Fruit fly (Drosophila melanogaster) whole organism, embryonic: ENCODE results near the gene RpS15Aa.

Experiments used
- ATbp ChIP-seq: fragments of 200-800 bp; sonication (Bioruptor generic); optimal IDR thresholded peaks from 2 replicates; lab custom pipeline; 2017; ENCODE audit warnings: missing biosample characterization, mild to moderate bottlenecking, missing genetic modification characterization, missing genetic modification reagents
- Asciz ChIP-seq: fragments of 200-800 bp; sonication (Bioruptor generic); optimal IDR thresholded peaks from 2 replicates; lab custom pipeline; 2017; ENCODE audit warnings: missing biosample characterization, mild to moderate bottlenecking, missing genetic modification characterization, missing genetic modification reagents
- Atf-2 ChIP-seq: fragments of 200-800 bp; sonication (Bioruptor generic); optimal IDR thresholded peaks from 2 replicates; lab custom pipeline; 2016; ENCODE audit warnings: missing biosample characterization, missing genetic modification characterization
- Atf6 ChIP-seq: fragments of 200-800 bp; sonication (Bioruptor generic); IDR thresholded peaks from 2 replicates; pipeline ENCODE4 v1.3.6; 2022; ENCODE audit warnings: missing biosample characterization, missing genetic modification characterization
- B-H2 ChIP-seq: fragments of 200-800 bp; sonication (Bioruptor generic); optimal IDR thresholded peaks from 2 replicates; lab custom pipeline; 2018; ENCODE audit warnings: missing biosample characterization, mild to moderate bottlenecking, missing genetic modification characterization
- CG10543 ChIP-seq: fragments of 200-800 bp; sonication (Bioruptor generic); optimal IDR thresholded peaks from 3 replicates; lab custom pipeline; 2017; ENCODE audit warnings: missing biosample characterization, mild to moderate bottlenecking, missing genetic modification characterization, moderate library complexity
- CG11504 ChIP-seq: fragments of 200-800 bp; sonication (Bioruptor generic); optimal IDR thresholded peaks from 3 replicates; lab custom pipeline; 2019; ENCODE audit warnings: missing biosample characterization, mild to moderate bottlenecking, missing genetic modification characterization, moderate library complexity
- CG11723 ChIP-seq: fragments of 200-800 bp; sonication (Bioruptor generic); optimal IDR thresholded peaks from 2 replicates; lab custom pipeline; 2017; ENCODE audit warnings: missing biosample characterization, mild to moderate bottlenecking, missing genetic modification characterization
- CG12769 ChIP-seq: fragments of 200-800 bp; sonication (Bioruptor generic); optimal IDR thresholded peaks from 2 replicates; lab custom pipeline; 2019; ENCODE audit warnings: missing biosample characterization, mild to moderate bottlenecking, missing genetic modification characterization, moderate library complexity
- CG13287 ChIP-seq: fragments of 200-800 bp; sonication (Bioruptor generic); IDR thresholded peaks from 2 replicates; pipeline ENCODE4 v1.3.6; 2022; ENCODE audit warnings: missing biosample characterization, missing genetic modification characterization; ENCODE audit not compliant: partially characterized antibody
- CG13775 ChIP-seq: fragments of 200-800 bp; sonication (Bioruptor generic); optimal IDR thresholded peaks from 3 replicates; lab custom pipeline; 2017; ENCODE audit warnings: missing biosample characterization, mild to moderate bottlenecking, missing genetic modification characterization
- CG14441 ChIP-seq: fragments of 200-800 bp; sonication (Bioruptor generic); IDR thresholded peaks from 2 replicates; pipeline ENCODE4 v1.3.6; 2022; ENCODE audit warnings: missing biosample characterization, missing genetic modification characterization
- CG15514 ChIP-seq: fragments of 200-800 bp; sonication (Bioruptor generic); optimal IDR thresholded peaks from 3 replicates; lab custom pipeline; 2017; ENCODE audit warnings: missing biosample characterization, missing genetic modification characterization, mild to moderate bottlenecking, moderate library complexity, missing genetic modification reagents
- CG1602 ChIP-seq: fragments of 200-800 bp; sonication (Bioruptor generic); optimal IDR thresholded peaks from 3 replicates; lab custom pipeline; 2016; ENCODE audit warnings: missing biosample characterization, missing genetic modification characterization
- CG16779 ChIP-seq: fragments of 200-800 bp; sonication (Bioruptor generic); IDR thresholded peaks from 2 replicates; pipeline ENCODE4 v1.3.6; 2022; ENCODE audit warnings: missing biosample characterization, missing genetic modification characterization
- CG17612 ChIP-seq: fragments of 200-800 bp; sonication (Bioruptor generic); IDR thresholded peaks from 2 replicates; pipeline ENCODE4 v1.3.6; 2022; ENCODE audit warnings: missing biosample characterization, missing genetic modification characterization
- CG18262 ChIP-seq: fragments of 200-800 bp; optimal IDR thresholded peaks from 3 replicates; lab custom pipeline; 2019; ENCODE audit warnings: missing biosample characterization, mild to moderate bottlenecking, missing genetic modification characterization, moderate library complexity
- CG2120 ChIP-seq: fragments of 200-800 bp; sonication (Bioruptor generic); optimal IDR thresholded peaks from 3 replicates; lab custom pipeline; 2016; ENCODE audit warnings: missing biosample characterization, missing genetic modification characterization
- CG2678 ChIP-seq: fragments of 200-800 bp; sonication (Bioruptor generic); optimal IDR thresholded peaks from 3 replicates; lab custom pipeline; 2019; ENCODE audit warnings: missing biosample characterization, mild to moderate bottlenecking, missing genetic modification characterization, moderate library complexity
- CG32767 ChIP-seq: fragments of 200-800 bp; sonication (Bioruptor generic); IDR thresholded peaks from 2 replicates; pipeline ENCODE4 v1.3.6; 2022; ENCODE audit warnings: missing biosample characterization, missing genetic modification characterization
- CG4328 ChIP-seq: fragments of 200-800 bp; sonication (Bioruptor generic); optimal IDR thresholded peaks from 3 replicates; lab custom pipeline; 2017; ENCODE audit warnings: missing biosample characterization, missing genetic modification reagents, missing genetic modification characterization
- CG5245 ChIP-seq: fragments of 200-800 bp; sonication (Bioruptor generic); optimal IDR thresholded peaks from 3 replicates; lab custom pipeline; 2016; ENCODE audit warnings: missing biosample characterization, missing genetic modification characterization
- CG6654 ChIP-seq: fragments of 200-800 bp; sonication (Bioruptor generic); optimal IDR thresholded peaks from 2 replicates; lab custom pipeline; 2017; ENCODE audit warnings: missing biosample characterization, mild to moderate bottlenecking, missing genetic modification characterization
- CG7556 ChIP-seq: fragments of 200-800 bp; sonication (Bioruptor generic); optimal IDR thresholded peaks from 2 replicates; lab custom pipeline; 2017; ENCODE audit warnings: missing biosample characterization, mild to moderate bottlenecking, missing genetic modification characterization
- Fer1 ChIP-seq: fragments of 200-800 bp; sonication (Bioruptor generic); optimal IDR thresholded peaks from 2 replicates; lab custom pipeline; 2017; ENCODE audit warnings: missing biosample characterization, mild to moderate bottlenecking, missing genetic modification characterization
- Gsc ChIP-seq: fragments of 200-800 bp; sonication (Bioruptor generic); IDR thresholded peaks from 2 replicates; pipeline ENCODE4 v1.3.6; 2022; ENCODE audit warnings: missing biosample characterization, missing genetic modification characterization
- HmgZ ChIP-seq: fragments of 200-800 bp; sonication (Bioruptor generic); optimal IDR thresholded peaks from 2 replicates; lab custom pipeline; 2018; ENCODE audit warnings: missing biosample characterization, mild to moderate bottlenecking, missing genetic modification characterization
- Oaz ChIP-seq: fragments of 200-800 bp; sonication (Bioruptor generic); IDR thresholded peaks from 2 replicates; pipeline ENCODE4 v1.3.6; 2022; ENCODE audit warnings: missing biosample characterization, missing genetic modification characterization
- Pdp1 ChIP-seq, 2 experiments: fragments of 200-800 bp; sonication (Bioruptor generic); optimal IDR thresholded peaks; 3 replicates each; lab custom pipeline; 2016; ENCODE audit warnings: missing biosample characterization in 2 of 2, missing genetic modification characterization in 2 of 2, mild to moderate bottlenecking in 1 of 2, moderate library complexity in 1 of 2
- ab ChIP-seq: fragments of 200-800 bp; sonication (Bioruptor generic); optimal IDR thresholded peaks from 2 replicates; lab custom pipeline; 2016; ENCODE audit warnings: missing biosample characterization, missing genetic modification characterization
- al ChIP-seq: fragments of 200-800 bp; sonication (Bioruptor generic); IDR thresholded peaks from 2 replicates; pipeline ENCODE4 v1.3.6; 2022; ENCODE audit warnings: missing biosample characterization, missing genetic modification characterization
- ap ChIP-seq: fragments of 200-800 bp; sonication (Bioruptor generic); IDR thresholded peaks from 2 replicates; pipeline ENCODE4 v1.3.6; 2022; ENCODE audit warnings: missing biosample characterization, missing genetic modification characterization
- bab2 ChIP-seq: fragments of 200-800 bp; sonication (Bioruptor generic); optimal IDR thresholded peaks from 2 replicates; lab custom pipeline; 2016; ENCODE audit warnings: missing biosample characterization, missing genetic modification characterization
- bigmax ChIP-seq: fragments of 200-800 bp; sonication (Bioruptor generic); optimal IDR thresholded peaks from 2 replicates; lab custom pipeline; 2018; ENCODE audit warnings: missing biosample characterization, mild to moderate bottlenecking, missing genetic modification characterization
- cg ChIP-seq: fragments of 200-800 bp; sonication (Bioruptor generic); optimal IDR thresholded peaks from 3 replicates; lab custom pipeline; 2019; ENCODE audit warnings: missing biosample characterization, mild to moderate bottlenecking, missing genetic modification characterization, moderate library complexity
- da ChIP-seq: fragments of 200-800 bp; sonication (Bioruptor generic); optimal IDR thresholded peaks from 2 replicates; lab custom pipeline; 2016; ENCODE audit warnings: missing biosample characterization, missing genetic modification characterization
- dmrt11E ChIP-seq: fragments of 200-800 bp; sonication (Bioruptor generic); optimal IDR thresholded peaks from 3 replicates; lab custom pipeline; 2018; ENCODE audit warnings: missing biosample characterization, mild to moderate bottlenecking, missing genetic modification characterization, moderate library complexity
- fd3F ChIP-seq: fragments of 200-800 bp; sonication (Bioruptor generic); optimal IDR thresholded peaks from 2 replicates; lab custom pipeline; 2018; ENCODE audit warnings: missing biosample characterization, mild to moderate bottlenecking, missing genetic modification characterization, moderate library complexity
- gem ChIP-seq: fragments of 200-800 bp; sonication (Bioruptor generic); optimal IDR thresholded peaks from 2 replicates; lab custom pipeline; 2019; ENCODE audit warnings: missing biosample characterization, mild to moderate bottlenecking, missing genetic modification characterization, moderate library complexity
- hb ChIP-seq: fragments of 200-800 bp; sonication (Bioruptor generic); IDR thresholded peaks from 3 replicates; pipeline ENCODE4 v1.3.6; 2022; ENCODE audit warnings: missing biosample characterization, missing genetic modification characterization; ENCODE audit not compliant: partially characterized antibody
- hth ChIP-seq: fragments of >200 bp; optimal IDR thresholded peaks from 2 replicates; lab custom pipeline; 2017; ENCODE audit warnings: inconsistent platforms
- peb ChIP-seq: fragments of 200-800 bp; sonication (Bioruptor generic); IDR thresholded peaks from 2 replicates; pipeline ENCODE4 v1.3.6; 2022; ENCODE audit warnings: missing biosample characterization, missing genetic modification characterization
- pros ChIP-seq: fragments of 200-800 bp; sonication (Bioruptor generic); optimal IDR thresholded peaks from 3 replicates; lab custom pipeline; 2019; ENCODE audit warnings: missing biosample characterization, mild to moderate bottlenecking, missing genetic modification characterization, moderate library complexity
- sens ChIP-seq: fragments of 200-800 bp; sonication (Bioruptor generic); peaks from one replicate; lab custom pipeline; 2016; ENCODE audit warnings: missing biosample characterization, missing genetic modification characterization
- sens-2 ChIP-seq: fragments of 200-800 bp; sonication (Bioruptor generic); IDR thresholded peaks from 2 replicates; pipeline ENCODE4 v1.3.6; 2022; ENCODE audit warnings: missing biosample characterization, missing genetic modification characterization
- sim ChIP-seq: fragments of 200-800 bp; sonication (Bioruptor generic); IDR thresholded peaks from 2 replicates; pipeline ENCODE4 v1.3.6; 2022; ENCODE audit warnings: missing biosample characterization, missing genetic modification characterization
- sna ChIP-seq: fragments of 200-800 bp; sonication (Bioruptor generic); IDR thresholded peaks from 2 replicates; pipeline ENCODE4 v1.3.6; 2022; ENCODE audit warnings: missing biosample characterization, missing genetic modification characterization; ENCODE audit not compliant: partially characterized antibody
- sob ChIP-seq: fragments of 200-800 bp; sonication (Bioruptor generic); IDR thresholded peaks from 2 replicates; pipeline ENCODE4 v1.3.6; 2022; ENCODE audit warnings: missing biosample characterization, missing genetic modification characterization
- tap ChIP-seq: fragments of 200-800 bp; optimal IDR thresholded peaks from 3 replicates; lab custom pipeline; 2019; ENCODE audit warnings: missing biosample characterization, mild to moderate bottlenecking, missing genetic modification characterization, moderate library complexity
- trem ChIP-seq: fragments of 200-800 bp; optimal IDR thresholded peaks from 3 replicates; lab custom pipeline; 2019; ENCODE audit warnings: missing biosample characterization, mild to moderate bottlenecking, missing genetic modification characterization, moderate library complexity
- zen2 ChIP-seq: fragments of 200-800 bp; sonication (Bioruptor generic); IDR thresholded peaks from 3 replicates; pipeline ENCODE4 v1.3.6; 2022; ENCODE audit warnings: missing biosample characterization, missing genetic modification characterization; ENCODE audit not compliant: partially characterized antibody

RpS15Aa gene

dm6 chrX:13323114-13323513, 14.4 kb downstream of the RpS15Aa start (continued):
- no peak for TF ChIP-seq hb (GFP tag; lab: Robert Waterston, UW)
- peak; percentile 46 for TF ChIP-seq bab2 (GFP tag; lab: Kevin White, UChicago)
- peak; percentile 70 for TF ChIP-seq CG2678
- TF ChIP-seq zen2 (GFP tag; lab: Robert Waterston, UW): no peak
- TF ChIP-seq trem (tag; lab: Kevin White, UChicago): no peak
- TF ChIP-seq Atf6 (GFP tag; lab: Robert Waterston, UW): peak; percentile 41
- TF ChIP-seq HmgZ (tag; lab: Kevin White, UChicago): no peak
- peak; percentile 55 for TF ChIP-seq Fer1 (GFP tag; lab: Kevin White, UChicago)
- peak; percentile 61; the same call in 1 of the 2 replicates for TF ChIP-seq CG32767 (GFP tag; lab: Robert Waterston, UW)
- TF ChIP-seq CG1602: peak; percentile 48
- peak; percentile 66 for TF ChIP-seq CG13775 (GFP tag; lab: Kevin White, UChicago)
- no peak for TF ChIP-seq tap (tag; lab: Kevin White, UChicago)
- TF ChIP-seq bigmax (GFP tag; lab: Kevin White, UChicago): no peak
- no peak for TF ChIP-seq CG13287
- peak; percentile 68 for TF ChIP-seq CG18262 (tag; lab: Kevin White, UChicago)
- TF ChIP-seq CG12769 (tag; lab: Kevin White, UChicago): no peak
- TF ChIP-seq peb (GFP tag; lab: Robert Waterston, UW): no peak
- peak; percentile 34 for TF ChIP-seq ATbp (GFP tag; lab: Kevin White, UChicago)
- TF ChIP-seq CG17612: no peak
- TF ChIP-seq sens-2 (GFP tag; lab: Robert Waterston, UW): no peak
- no peak for TF ChIP-seq pros (GFP tag; lab: Kevin White, UChicago)
- peak; percentile 73 for TF ChIP-seq CG14441
- peak; percentile 89 for TF ChIP-seq CG2120 (GFP tag; lab: Kevin White, UChicago)
- 0 out of 2 replicates have a peak, but pooled peaks have one; percentile 21 for TF ChIP-seq al (GFP tag; lab: Robert Waterston, UW)
- peak; percentile 35; the same call in 1 of the 2 replicates for TF ChIP-seq sob (GFP tag; lab: Robert Waterston, UW)
- TF ChIP-seq Asciz: peak; percentile 52
- no peak for TF ChIP-seq ab (GFP tag; lab: Kevin White, UChicago)
- TF ChIP-seq CG11723 (GFP tag; lab: Kevin White, UChicago): peak; percentile 40
- TF ChIP-seq dmrt11E (tag; lab: Kevin White, UChicago): peak; percentile 20
- no peak for TF ChIP-seq sim (GFP tag; lab: Robert Waterston, UW)
- TF ChIP-seq CG7556 (GFP tag; lab: Kevin White, UChicago): peak; percentile 63
- TF ChIP-seq gem (tag; lab: Kevin White, UChicago): peak; percentile 85
- TF ChIP-seq CG6654: no peak
- TF ChIP-seq CG11504: peak; percentile 80
- no peak for TF ChIP-seq sna
- peak; percentile 94 for TF ChIP-seq sens (GFP tag; lab: Kevin White, UChicago)
- no peak for TF ChIP-seq CG16779 (GFP tag; lab: Robert Waterston, UW)
- TF ChIP-seq cg (GFP tag; lab: Kevin White, UChicago): no peak
- peak; percentile 37 to 50 for TF ChIP-seq Pdp1 (GFP tag; optimal IDR thresholded peaks at IDR 0.05; lab: Kevin White, UChicago)
- peak; percentile 59 for TF ChIP-seq Atf-2
- TF ChIP-seq B-H2 (GFP tag; lab: Kevin White, UChicago): no peak
- TF ChIP-seq ap (GFP tag; lab: Robert Waterston, UW): no peak
- TF ChIP-seq Gsc (GFP tag; lab: Robert Waterston, UW): no peak
- no peak for TF ChIP-seq CG4328 (GFP tag; lab: Kevin White, UChicago)
- TF ChIP-seq da: no peak
- TF ChIP-seq CG5245 (GFP tag; lab: Kevin White, UChicago): peak; percentile 35
- TF ChIP-seq fd3F (GFP tag; lab: Kevin White, UChicago): peak; percentile 39
- TF ChIP-seq CG10543: no peak
- 0 out of 2 replicates have a peak, but pooled peaks have one; percentile 18 for TF ChIP-seq Oaz (GFP tag; lab: Robert Waterston, UW)
- peak; percentile 2 for TF ChIP-seq CG15514
- no peak for TF ChIP-seq hth (lab: Kevin White, UChicago)
